Fruit fly (Drosophila melanogaster) whole organism, adult: ENCODE results near the gene RluA-1.
A peak's percentile ranks its signal among the peaks of the same experiment; 100 is the strongest.

Experiments used
- CG11617 ChIP-seq: fragments of 200-800 bp; sonication (Bioruptor generic); optimal IDR thresholded peaks from 2 replicates; lab custom pipeline; 2017; ENCODE audit warnings: mild to moderate bottlenecking, missing biosample characterization, missing genetic modification reagents, missing genetic modification characterization
- CG12768 ChIP-seq: fragments of 200-800 bp; sonication (Bioruptor generic); optimal IDR thresholded peaks from 2 replicates; lab custom pipeline; 2017; ENCODE audit warnings: missing biosample characterization, missing genetic modification characterization, mild to moderate bottlenecking, moderate library complexity, missing genetic modification reagents
- CG14711 ChIP-seq: fragments of 200-800 bp; sonication (Bioruptor generic); optimal IDR thresholded peaks from 2 replicates; lab custom pipeline; 2018; ENCODE audit warnings: missing biosample characterization, mild to moderate bottlenecking, missing genetic modification characterization, moderate library complexity
- CG1620 ChIP-seq: fragments of 200-800 bp; sonication (Bioruptor generic); optimal IDR thresholded peaks from 2 replicates; lab custom pipeline; 2016; ENCODE audit warnings: missing biosample characterization, missing genetic modification characterization
- CG33017 ChIP-seq: fragments of 200-800 bp; sonication (Bioruptor generic); optimal IDR thresholded peaks from 2 replicates; lab custom pipeline; 2018; ENCODE audit warnings: missing biosample characterization, mild to moderate bottlenecking, missing genetic modification characterization, moderate library complexity
- CG5204 ChIP-seq: fragments of 200-800 bp; sonication (Bioruptor generic); optimal IDR thresholded peaks from 2 replicates; lab custom pipeline; 2016; ENCODE audit warnings: missing biosample characterization, missing genetic modification characterization
- CG7045 ChIP-seq: fragments of 200-800 bp; sonication (Bioruptor generic); optimal IDR thresholded peaks from 2 replicates; lab custom pipeline; 2017; ENCODE audit warnings: missing biosample characterization, mild to moderate bottlenecking, missing genetic modification characterization
- CG7101 ChIP-seq: fragments of 200-800 bp; sonication (Bioruptor generic); optimal IDR thresholded peaks from 2 replicates; lab custom pipeline; 2018; ENCODE audit warnings: missing biosample characterization, mild to moderate bottlenecking, missing genetic modification characterization, moderate library complexity
- Clk ChIP-seq: fragments of 200-800 bp; sonication (Bioruptor generic); optimal IDR thresholded peaks from 2 replicates; lab custom pipeline; 2017; ENCODE audit warnings: missing biosample characterization, missing genetic modification characterization
- Crg-1 ChIP-seq: fragments of 200-800 bp; sonication (Bioruptor generic); optimal IDR thresholded peaks from 2 replicates; lab custom pipeline; 2016; ENCODE audit warnings: missing biosample characterization, missing genetic modification characterization
- Hr96 ChIP-seq: fragments of 200-800 bp; sonication (Bioruptor generic); optimal IDR thresholded peaks from 2 replicates; lab custom pipeline; 2016; ENCODE audit warnings: missing biosample characterization, missing genetic modification characterization
- Mnt ChIP-seq: fragments of 200-800 bp; sonication (Bioruptor generic); optimal IDR thresholded peaks from 2 replicates; lab custom pipeline; 2016; ENCODE audit warnings: missing biosample characterization, mild to moderate bottlenecking, missing genetic modification characterization
- bab1 ChIP-seq: fragments of 200-800 bp; sonication (Bioruptor generic); optimal IDR thresholded peaks from 3 replicates; lab custom pipeline; 2019; ENCODE audit warnings: missing biosample characterization, mild to moderate bottlenecking, missing genetic modification characterization, moderate library complexity
- cic ChIP-seq: fragments of 200-800 bp; sonication (Bioruptor generic); optimal IDR thresholded peaks from 2 replicates; lab custom pipeline; 2017; ENCODE audit warnings: missing biosample characterization, mild to moderate bottlenecking, missing genetic modification characterization, moderate library complexity
- cnc ChIP-seq, 2 experiments: fragments of >200 bp; optimal IDR thresholded peaks; 2 replicates each; lab custom pipeline; 2017
- kay ChIP-seq: fragments of 200-800 bp; sonication (Bioruptor generic); peaks from one replicate; lab custom pipeline; 2016; ENCODE audit warnings: missing biosample characterization, missing genetic modification characterization, borderline replicate concordance
- ovo ChIP-seq: fragments of 200-800 bp; sonication (Bioruptor generic); optimal IDR thresholded peaks from 2 replicates; lab custom pipeline; 2016; ENCODE audit warnings: missing biosample characterization, missing genetic modification characterization
- pad ChIP-seq: fragments of 200-800 bp; sonication (Bioruptor generic); optimal IDR thresholded peaks from 3 replicates; lab custom pipeline; 2017; ENCODE audit warnings: missing biosample characterization, missing genetic modification characterization, mild to moderate bottlenecking, moderate library complexity, missing genetic modification reagents
- tj ChIP-seq: fragments of 200-800 bp; sonication (Bioruptor generic); optimal IDR thresholded peaks from 3 replicates; lab custom pipeline; 2017; ENCODE audit warnings: missing biosample characterization, mild to moderate bottlenecking, missing genetic modification characterization, moderate library complexity
- toe ChIP-seq: fragments of 200-800 bp; sonication (Bioruptor generic); optimal IDR thresholded peaks from 2 replicates; lab custom pipeline; 2016; ENCODE audit warnings: missing biosample characterization, missing genetic modification characterization

Gene RluA-1

dm6 chr2L:10466865-10467270, 7.3 kb downstream of the RluA-1 start:
- TF ChIP-seq Hr96 (GFP tag; lab: Kevin White, UChicago) (no peak), Clk (GFP tag; lab: Kevin White, UChicago) (no peak)

dm6 chr2L:10458979-10459378, 15.2 kb downstream of the RluA-1 start:
- TF ChIP-seq toe (GFP tag; lab: Kevin White, UChicago) (no peak), Mnt (GFP tag; lab: Kevin White, UChicago) (no peak), CG33017 (no peak), cic (no peak), Crg-1 (GFP tag; lab: Kevin White, UChicago) (no peak), tj (GFP tag; lab: Kevin White, UChicago) (no peak), cnc (optimal IDR thresholded peaks at IDR 0.05; lab: Kevin White, UChicago) (no peak), kay (GFP tag; lab: Kevin White, UChicago) (no peak)

dm6 chr2L:10457191-10457899, 16.8 kb downstream of the RluA-1 start, which contains the start of the genes LManI and LManII:
Gene LManI, minus strand, starts transcription at chr2L:10457241.
Gene LManII, plus strand, starts transcription at chr2L:10457658.
- TF ChIP-seq CG5204 (GFP tag; lab: Kevin White, UChicago) (no peak), CG7045 (GFP tag; lab: Kevin White, UChicago) (no peak), Mnt (GFP tag; lab: Kevin White, UChicago) (peak; percentile 9), CG33017 (peak; percentile 9), pad (GFP tag; lab: Kevin White, UChicago) (no peak), Clk (GFP tag; lab: Kevin White, UChicago) (no peak), cnc (optimal IDR thresholded peaks at IDR 0.05; lab: Kevin White, UChicago) (no peak), toe (GFP tag; lab: Kevin White, UChicago) (no peak), CG1620 (GFP tag; lab: Kevin White, UChicago) (no peak), Hr96 (GFP tag; lab: Kevin White, UChicago) (no peak), CG12768 (peak; percentile 12), CG11617 (GFP tag; lab: Kevin White, UChicago) (no peak), CG7101 (no peak), tj (GFP tag; lab: Kevin White, UChicago) (peak; percentile 73), cic (peak; percentile 34), kay (GFP tag; lab: Kevin White, UChicago) (peak; percentile 70), bab1 (GFP tag; lab: Kevin White, UChicago) (no peak), ovo (GFP tag; lab: Kevin White, UChicago) (no peak), CG14711 (tag; lab: Kevin White, UChicago) (no peak), Crg-1 (GFP tag; lab: Kevin White, UChicago) (no peak)

dm6 chr2L:10455944-10456520, 18.1 kb downstream of the RluA-1 start:
- TF ChIP-seq cic (peak; percentile 52), Clk (GFP tag; lab: Kevin White, UChicago) (no peak)

- TF ChIP-seq bab1 (GFP tag; lab: Kevin White, UChicago) (no peak), Mnt (GFP tag; lab: Kevin White, UChicago) (no peak), pad (GFP tag; lab: Kevin White, UChicago) (no peak)
These were observed 21.9 kb downstream of the RluA-1 start, which contains the start of gene ppk10 for dm6 chr2L:10452296-10452695. Gene ppk10, minus strand, starts transcription at chr2L:10452396.

- TF ChIP-seq toe (GFP tag; lab: Kevin White, UChicago) (no peak), ovo (GFP tag; lab: Kevin White, UChicago) (no peak), Crg-1 (GFP tag; lab: Kevin White, UChicago) (no peak), kay (GFP tag; lab: Kevin White, UChicago) (no peak)
These were observed 31.9 kb downstream of the RluA-1 start, which contains the start of gene loh for dm6 chr2L:10442048-10442790. Gene loh, plus strand, starts transcription at chr2L:10442534.

dm6 chr2L:10439174-10439573, 35.0 kb downstream of the RluA-1 start, which contains the start of gene Nse4:
Gene Nse4, plus strand, starts transcription at chr2L:10439440.
- TF ChIP-seq CG11617 (GFP tag; lab: Kevin White, UChicago) (no peak), CG7045 (GFP tag; lab: Kevin White, UChicago) (no peak)
